Worm (Caenorhabditis elegans): ENCODE data around the gene B0303.16.

The B0303.16 gene

ce11 chrIII:8704765-8705164, at the start of gene B0303.16:
Gene B0303.16, plus strand, starts transcription at chrIII:8705065.
- TF ChIP-seq elt-3 (tag; optimal IDR thresholded peaks at IDR 0.05), result no peak
- TF ChIP-seq aly-2 (tag; optimal IDR thresholded peaks at IDR 0.05), result no peak
- TF ChIP-seq skn-1 (tag; optimal IDR thresholded peaks at IDR 0.05), result no peak
- TF ChIP-seq ZK546.5 (tag; optimal IDR thresholded peaks at IDR 0.05), result no peak
- TF ChIP-seq blmp-1 (tag; optimal IDR thresholded peaks at IDR 0.05; ENCODE audit: insufficient read depth), result no peak
- TF ChIP-seq sma-9 (GFP tag; optimal IDR thresholded peaks at IDR 0.05), result no peak
- no peak for TF ChIP-seq sma-9 (tag; optimal IDR thresholded peaks at IDR 0.05)
- no peak for TF ChIP-seq gmeb-1 (tag; optimal IDR thresholded peaks at IDR 0.05)
- no peak for TF ChIP-seq nhr-129 (tag; optimal IDR thresholded peaks at IDR 0.05)
- no peak for TF ChIP-seq ceh-16 (tag; optimal IDR thresholded peaks at IDR 0.05)
- no peak for TF ChIP-seq sem-4 (tag; optimal IDR thresholded peaks at IDR 0.05)
- TF ChIP-seq ztf-11 (tag; optimal IDR thresholded peaks at IDR 0.05), result no peak
- no peak for TF ChIP-seq lin-11 (tag; optimal IDR thresholded peaks at IDR 0.05)
- TF ChIP-seq nhr-237 (tag; optimal IDR thresholded peaks at IDR 0.05), result no peak
- no peak for TF ChIP-seq nhr-6 (tag; optimal IDR thresholded peaks at IDR 0.05)
- TF ChIP-seq fos-1 (tag; optimal IDR thresholded peaks at IDR 0.05), result no peak
- TF ChIP-seq C34F6.9 (tag; optimal IDR thresholded peaks at IDR 0.05), result no peak
- TF ChIP-seq dmd-4 (tag; optimal IDR thresholded peaks at IDR 0.05), result no peak

- TF ChIP-seq egl-27 (tag; optimal IDR thresholded peaks at IDR 0.05) (no peak), lin-13 (GFP tag; optimal IDR thresholded peaks at IDR 0.05) (no peak), nhr-237 (tag; optimal IDR thresholded peaks at IDR 0.05) (no peak), nhr-77 (tag; optimal IDR thresholded peaks at IDR 0.05) (no peak), dmd-4 (tag; optimal IDR thresholded peaks at IDR 0.05) (no peak), mbf-1 (tag; optimal IDR thresholded peaks at IDR 0.05) (no peak), fos-1 (tag; optimal IDR thresholded peaks at IDR 0.05) (no peak), nhr-6 (tag; optimal IDR thresholded peaks at IDR 0.05) (no peak), ztf-4 (tag; optimal IDR thresholded peaks at IDR 0.05) (no peak), sma-3 (GFP tag; optimal IDR thresholded peaks at IDR 0.05) (peak; percentile 50), nhr-25 (tag; optimal IDR thresholded peaks at IDR 0.05) (peak; percentile 55), F13H6.1 (tag; optimal IDR thresholded peaks at IDR 0.05) (peak; percentile 1), nhr-21 (tag; optimal IDR thresholded peaks at IDR 0.05) (no peak), lin-11 (tag; optimal IDR thresholded peaks at IDR 0.05) (no peak), crh-2 (tag; optimal IDR thresholded peaks at IDR 0.05) (no peak), nhr-10 (tag; optimal IDR thresholded peaks at IDR 0.05) (no peak), peb-1 (tag; optimal IDR thresholded peaks at IDR 0.05) (no peak), skn-1 (tag; optimal IDR thresholded peaks at IDR 0.05) (no peak), gmeb-1 (tag; optimal IDR thresholded peaks at IDR 0.05) (no peak), sma-9 (GFP tag; optimal IDR thresholded peaks at IDR 0.05) (peak; percentile 11), sma-9 (tag; optimal IDR thresholded peaks at IDR 0.05) (no peak)
These were observed 49.5 kb upstream of the B0303.16 start for ce11 chrIII:8655412-8655811.

ce11 chrIII:8656055-8656454, 48.8 kb upstream of the B0303.16 start:
- TF ChIP-seq snpc-4 (tag; optimal IDR thresholded peaks at IDR 0.05) (no peak), ceh-16 (tag; optimal IDR thresholded peaks at IDR 0.05) (no peak), crh-2 (tag; optimal IDR thresholded peaks at IDR 0.05) (peak; percentile 71), nhr-12 (tag; optimal IDR thresholded peaks at IDR 0.05) (no peak), aly-2 (tag; optimal IDR thresholded peaks at IDR 0.05) (no peak)

ce11 chrIII:8656957-8657356, 47.9 kb upstream of the B0303.16 start:
- TF ChIP-seq elt-3 (tag; optimal IDR thresholded peaks at IDR 0.05) (no peak), ztf-11 (tag; optimal IDR thresholded peaks at IDR 0.05) (no peak), nhr-237 (tag; optimal IDR thresholded peaks at IDR 0.05) (no peak), ztf-1 (GFP tag; conservative IDR thresholded peaks at IDR 0.05) (no peak), C34F6.9 (tag; optimal IDR thresholded peaks at IDR 0.05) (no peak), nhr-77 (tag; optimal IDR thresholded peaks at IDR 0.05) (no peak), mbf-1 (tag; optimal IDR thresholded peaks at IDR 0.05) (no peak), lsy-2 (tag; optimal IDR thresholded peaks at IDR 0.05) (peak in 1 of 2 experiments; percentile 8), lin-39 (tag; optimal IDR thresholded peaks at IDR 0.05) (no peak), aly-2 (tag; optimal IDR thresholded peaks at IDR 0.05) (no peak), unc-55 (GFP tag; optimal IDR thresholded peaks at IDR 0.05) (no peak), nhr-25 (tag; optimal IDR thresholded peaks at IDR 0.05) (no peak), ztf-4 (tag; optimal IDR thresholded peaks at IDR 0.05) (no peak), sma-9 (GFP tag; optimal IDR thresholded peaks at IDR 0.05) (peak; percentile 90), sma-9 (tag; optimal IDR thresholded peaks at IDR 0.05) (no peak), mab-5 (tag; optimal IDR thresholded peaks at IDR 0.05) (no peak), mdl-1 (tag; optimal IDR thresholded peaks at IDR 0.05) (no peak), snpc-4 (tag; optimal IDR thresholded peaks at IDR 0.05) (no peak), nhr-6 (tag; optimal IDR thresholded peaks at IDR 0.05) (no peak), ama-1 (optimal IDR thresholded peaks at IDR 0.05) (no peak), nhr-129 (tag; optimal IDR thresholded peaks at IDR 0.05) (no peak), nhr-10 (tag; optimal IDR thresholded peaks at IDR 0.05) (no peak), lin-11 (tag; optimal IDR thresholded peaks at IDR 0.05) (no peak), ceh-82 (tag; optimal IDR thresholded peaks at IDR 0.05) (no peak), nhr-11 (tag; optimal IDR thresholded peaks at IDR 0.05) (no peak), F13H6.1 (tag; optimal IDR thresholded peaks at IDR 0.05) (peak; percentile 53), unc-62 (GFP tag; optimal IDR thresholded peaks at IDR 0.05) (no peak), peb-1 (tag; optimal IDR thresholded peaks at IDR 0.05) (no peak), nhr-23 (tag; optimal IDR thresholded peaks at IDR 0.05) (no peak), elt-1 (tag; optimal IDR thresholded peaks at IDR 0.05) (no peak), alr-1 (tag; optimal IDR thresholded peaks at IDR 0.05) (no peak), skn-1 (tag; optimal IDR thresholded peaks at IDR 0.05) (peak; percentile 60), ZK546.5 (tag; optimal IDR thresholded peaks at IDR 0.05) (no peak), R02D3.7 (tag; optimal IDR thresholded peaks at IDR 0.05) (no peak)

All from whole organism, L2 larva.